Fruit fly (Drosophila melanogaster): ENCODE data around the gene Cyp316a1.

Gene Cyp316a1

DNA sequence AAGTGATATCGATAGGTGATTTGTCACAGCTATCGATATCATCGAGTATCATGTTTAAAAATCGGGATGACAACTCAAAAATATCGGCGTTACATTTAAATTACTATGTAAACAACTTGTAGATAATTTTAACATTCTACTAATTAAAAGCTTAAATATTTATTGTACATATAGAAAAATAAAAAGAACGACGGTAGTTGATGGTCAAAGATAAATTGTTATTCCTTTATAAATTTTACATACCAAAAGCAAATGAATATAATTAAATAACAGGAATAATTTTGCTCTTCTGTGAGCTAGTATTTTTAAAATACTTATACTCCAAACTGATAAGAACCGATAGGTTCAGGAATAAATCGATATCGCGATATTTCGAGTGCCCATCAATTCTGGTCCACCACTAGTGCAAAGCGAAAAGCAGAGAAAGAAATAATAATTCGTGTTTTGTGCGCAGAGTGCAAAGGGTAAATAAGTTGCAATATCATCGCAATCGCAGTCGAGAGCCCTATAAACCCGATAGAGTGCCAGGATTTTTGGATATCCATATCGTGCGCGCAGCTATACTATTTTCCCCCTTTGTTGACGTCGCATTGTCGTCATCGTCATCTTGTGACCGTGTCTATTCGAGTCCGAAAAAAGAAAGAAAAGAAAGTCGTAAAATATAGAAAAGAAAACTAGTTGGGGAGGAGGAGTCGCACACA lies 36.9 kb downstream of the Cyp316a1 start, which contains the start of gene lqf (continued):
- TF ChIP-seq sisA (GFP tag; IDR thresholded peaks at IDR 0.05) (no peak), zfh2 (GFP tag; optimal IDR thresholded peaks at IDR 0.05) (no peak), wor (GFP tag; IDR thresholded peaks at IDR 0.05) (no peak), Taf1 (GFP tag; IDR thresholded peaks at IDR 0.05) (no peak), CG2120 (GFP tag; optimal IDR thresholded peaks at IDR 0.05) (peak; percentile 40), ab (GFP tag; optimal IDR thresholded peaks at IDR 0.05) (no peak), Oli (tag; optimal IDR thresholded peaks at IDR 0.05) (no peak), CG7963 (GFP tag; IDR thresholded peaks at IDR 0.05; ENCODE audit: partially characterized antibody) (peak; percentile 84), CG8089 (GFP tag; optimal IDR thresholded peaks at IDR 0.05) (no peak), Side (GFP tag; optimal IDR thresholded peaks at IDR 0.05) (no peak), D19B (GFP tag; optimal IDR thresholded peaks at IDR 0.05) (no peak), CG4617 (GFP tag; optimal IDR thresholded peaks at IDR 0.05; ENCODE audit: borderline replicate concordance) (no peak), MTF-1 (GFP tag; optimal IDR thresholded peaks at IDR 0.05; ENCODE audit: borderline replicate concordance) (no peak), ase (GFP tag; IDR thresholded peaks at IDR 0.05) (no peak), CG8478 (optimal IDR thresholded peaks at IDR 0.05) (no peak), Stat92E (GFP tag; optimal IDR thresholded peaks at IDR 0.05) (peak in 1 of 3 experiments; percentile 3), B-H2 (GFP tag; optimal IDR thresholded peaks at IDR 0.05) (no peak), phol (tag; optimal IDR thresholded peaks at IDR 0.05) (peak; percentile 51), h (optimal IDR thresholded peaks at IDR 0.05) (no peak), lilli (GFP tag; optimal IDR thresholded peaks at IDR 0.05) (no peak), HLH3B (GFP tag; IDR thresholded peaks at IDR 0.05) (no peak), Chrac-16 (GFP tag; optimal IDR thresholded peaks at IDR 0.05) (no peak), odd (GFP tag; optimal IDR thresholded peaks at IDR 0.05) (no peak), CG32772 (GFP tag; IDR thresholded peaks at IDR 0.05) (no peak), hth (optimal IDR thresholded peaks at IDR 0.05) (no peak), disco-r (GFP tag; optimal IDR thresholded peaks at IDR 0.05) (no peak), CG4707 (GFP tag; optimal IDR thresholded peaks at IDR 0.05) (no peak), CG9609 (GFP tag; optimal IDR thresholded peaks at IDR 0.05) (no peak), HLH54F (GFP tag; optimal IDR thresholded peaks at IDR 0.05) (no peak), nom (GFP tag; optimal IDR thresholded peaks at IDR 0.05) (peak; percentile 7), Sin3A (optimal IDR thresholded peaks at IDR 0.05) (no peak), CG32532 (GFP tag; IDR thresholded peaks at IDR 0.05) (peak; percentile 30), Bgb (GFP tag; IDR thresholded peaks at IDR 0.05; ENCODE audit: partially characterized antibody) (peak; percentile 79), CG4820 (GFP tag; optimal IDR thresholded peaks at IDR 0.05) (no peak), sc (optimal IDR thresholded peaks at IDR 0.05) (no peak), sc (GFP tag; optimal IDR thresholded peaks at IDR 0.05) (no peak), CG18764 (GFP tag; optimal IDR thresholded peaks at IDR 0.05) (no peak), Deaf1 (tag; optimal IDR thresholded peaks at IDR 0.05) (no peak), Xrp1 (GFP tag; IDR thresholded peaks at IDR 0.05) (no peak), Sox100B (GFP tag; optimal IDR thresholded peaks at IDR 0.05) (peak; percentile 9), salm (tag; optimal IDR thresholded peaks at IDR 0.05) (no peak), ERR (GFP tag; optimal IDR thresholded peaks at IDR 0.05) (no peak), CG14965 (GFP tag; optimal IDR thresholded peaks at IDR 0.05; ENCODE audit: borderline replicate concordance) (no peak), insv (GFP tag; optimal IDR thresholded peaks at IDR 0.05) (no peak), otp (GFP tag; IDR thresholded peaks at IDR 0.05) (no peak), Kr (GFP tag; optimal IDR thresholded peaks at IDR 0.05) (no peak), CG13287 (GFP tag; IDR thresholded peaks at IDR 0.05; ENCODE audit: partially characterized antibody) (peak; percentile 83), CG4730 (GFP tag; IDR thresholded peaks at IDR 0.05) (no peak), Camta (GFP tag; optimal IDR thresholded peaks at IDR 0.05) (no peak), CG11456 (GFP tag; IDR thresholded peaks at IDR 0.05) (no peak), bcd (GFP tag; optimal IDR thresholded peaks at IDR 0.05) (no peak), so (GFP tag; IDR thresholded peaks at IDR 0.05) (no peak)
